Worm (Caenorhabditis elegans) whole organism, L3 larva: ENCODE measurements around the gene gad-3.
"Not testable (repeated sequence)": the region's sequence is repeated elsewhere in the genome, so short reads cannot be mapped to it uniquely, and the experiment has no call there.

Source experiments
- ceh-28 ChIP-seq: fragments of 150-350 bp; optimal IDR thresholded peaks from 2 replicates; lab custom pipeline; 2014; ENCODE audit warnings: missing biosample characterization, missing genetic modification reagents, missing genetic modification characterization
- egl-27 ChIP-seq: sonication (generic microtip); optimal IDR thresholded peaks from 4 replicates; lab custom pipeline; 2017; ENCODE audit warnings: missing biosample characterization, missing genetic modification reagents, missing genetic modification characterization
- eor-1 ChIP-seq, 2 experiments: fragments of 150-350 bp; optimal IDR thresholded peaks; 2 replicates each; lab custom pipeline; 2014 to 2018; ENCODE audit warnings: missing biosample characterization in 2 of 2, missing genetic modification characterization in 2 of 2
- lin-15B ChIP-seq: fragments of 150-350 bp; optimal IDR thresholded peaks from 2 replicates; lab custom pipeline; 2014; ENCODE audit warnings: missing biosample characterization, missing genetic modification characterization
- lin-39 ChIP-seq: fragments of 150-350 bp; optimal IDR thresholded peaks from 2 replicates; lab custom pipeline; 2018; ENCODE audit warnings: missing biosample characterization, missing genetic modification reagents, missing genetic modification characterization
- nhr-23 ChIP-seq: fragments of 150-350 bp; optimal IDR thresholded peaks from 2 replicates; lab custom pipeline; 2014; ENCODE audit warnings: missing biosample characterization, missing genetic modification reagents, missing genetic modification characterization
- nhr-237 ChIP-seq: fragments of 150-350 bp; optimal IDR thresholded peaks from 2 replicates; lab custom pipeline; 2014; ENCODE audit warnings: missing biosample characterization, missing genetic modification characterization
- pha-4 ChIP-seq: fragments of 150-350 bp; optimal IDR thresholded peaks from 2 replicates; lab custom pipeline; 2014; ENCODE audit warnings: missing biosample characterization, missing genetic modification reagents, missing genetic modification characterization
- skn-1 ChIP-seq: fragments of 150-350 bp; optimal IDR thresholded peaks from 2 replicates; lab custom pipeline; 2014; ENCODE audit warnings: missing biosample characterization, missing genetic modification characterization
- snpc-4 ChIP-seq: fragments of 150-350 bp; optimal IDR thresholded peaks from 2 replicates; lab custom pipeline; 2014; ENCODE audit warnings: missing biosample characterization, missing genetic modification characterization
- tbx-2 ChIP-seq: sonication (generic microtip); optimal IDR thresholded peaks from 2 replicates; lab custom pipeline; 2016; ENCODE audit warnings: mild to moderate bottlenecking, missing genetic modification characterization, missing compliant biosample characterization
- unc-39 ChIP-seq: sonication (generic microtip); optimal IDR thresholded peaks from 4 replicates; lab custom pipeline; 2017; ENCODE audit warnings: missing biosample characterization, missing genetic modification characterization

DNA sequence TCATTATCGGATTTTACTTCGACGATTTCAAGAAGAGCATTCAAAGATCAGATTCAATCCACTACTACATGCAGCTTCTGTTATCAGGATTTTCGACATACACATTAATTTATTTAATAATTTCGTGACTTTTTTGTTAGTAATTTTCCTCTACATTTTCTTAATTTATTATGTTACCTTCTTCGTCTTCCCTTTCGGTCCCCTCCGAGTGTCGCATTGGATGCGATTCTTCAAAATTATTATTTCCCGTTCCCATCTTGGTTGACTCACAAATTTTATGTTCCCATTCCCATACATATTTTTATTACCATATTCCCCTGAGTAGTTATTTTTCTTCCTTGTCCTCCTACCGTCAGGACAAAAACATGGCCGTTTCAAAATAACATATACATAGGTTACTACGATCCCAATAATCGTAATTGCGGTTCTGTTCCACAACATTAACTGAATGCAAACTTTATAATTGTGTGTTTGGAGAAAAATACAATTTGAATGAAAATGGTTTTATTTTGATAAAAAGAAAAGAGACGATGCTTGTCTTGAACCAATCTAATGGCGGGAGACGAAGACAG is 13.6 kb downstream of the gad-3 start:
- TF ChIP-seq snpc-4 (tag; lab: Kevin White, UChicago); unc-39; egl-27; lin-15B (tag; lab: Kevin White, UChicago); eor-1 (tag; optimal IDR thresholded peaks at IDR 0.05; lab: Kevin White, UChicago); ceh-28 (tag; lab: Kevin White, UChicago); lin-39 (tag; lab: Kevin White, UChicago); skn-1 (tag; lab: Kevin White, UChicago); nhr-237 (tag; lab: Kevin White, UChicago); tbx-2; nhr-23 (tag; lab: Kevin White, UChicago); pha-4 (tag; lab: Kevin White, UChicago): not testable (repeated sequence)
